Worm (Caenorhabditis elegans): ENCODE results near the gene ZK673.4.

The ZK673.4 gene

DNA sequence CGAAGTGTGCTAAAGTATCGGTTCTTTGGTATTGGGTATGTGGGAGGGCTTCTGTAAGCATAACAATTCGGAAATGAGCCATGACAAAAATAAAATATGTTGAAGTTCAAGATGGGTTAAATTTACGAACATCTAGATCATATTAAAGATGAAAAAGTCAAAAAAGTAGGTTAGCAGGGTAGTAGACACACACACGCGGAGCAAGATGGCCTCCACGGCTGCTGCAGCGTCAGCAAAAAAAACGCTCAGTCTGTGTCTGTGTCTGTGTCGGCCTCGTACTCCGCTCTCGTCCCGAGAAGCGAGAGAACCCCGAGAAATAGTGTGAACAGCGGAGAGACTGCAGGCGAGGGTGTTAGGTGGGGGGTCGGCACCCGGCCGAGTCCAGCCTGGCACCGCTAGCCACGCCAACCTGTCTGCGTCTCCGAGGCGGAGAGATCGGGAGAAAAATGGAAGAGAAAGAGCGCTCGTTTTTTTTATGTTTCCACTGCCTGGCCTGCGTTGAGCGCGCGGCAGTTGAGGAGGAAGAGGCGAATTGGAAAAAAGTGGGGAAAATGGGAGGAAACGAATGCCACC is 49.9 kb downstream of the ZK673.4 start, which contains the start of gene myrf-1 (continued):
- TF ChIP-seq tra-1 (GFP tag; IDR thresholded peaks at IDR 0.05) (peak; percentile 73; the same call in 1 of the 2 replicates), unc-130 (GFP tag; optimal IDR thresholded peaks at IDR 0.05) (no peak), fos-1 (tag; optimal IDR thresholded peaks at IDR 0.05) (no peak), ztf-7 (tag; optimal IDR thresholded peaks at IDR 0.05) (peak; percentile 36), hmg-1.1 (GFP tag; IDR thresholded peaks at IDR 0.05) (peak; percentile 94), ceh-32 (tag; optimal IDR thresholded peaks at IDR 0.05; ENCODE audit: poor library complexity) (peak; percentile 27), nhr-111 (GFP tag; optimal IDR thresholded peaks at IDR 0.05) (no peak), madf-5 (GFP tag; IDR thresholded peaks at IDR 0.05) (0 out of 4 replicates have a peak, but pooled peaks of 1 of the 2 experiments have one; percentile 73), mes-2 (tag; optimal IDR thresholded peaks at IDR 0.05; ENCODE audit: poor library complexity, severe bottlenecking) (peak; percentile 81), rbr-2 (tag; optimal IDR thresholded peaks at IDR 0.05) (peak; percentile 92), gei-8 (GFP tag; optimal IDR thresholded peaks at IDR 0.05) (peak; percentile 48), lim-7 (GFP tag; IDR thresholded peaks at IDR 0.05) (0 out of 2 replicates have a peak, but pooled peaks have one; percentile 46), lin-29 (GFP tag; IDR thresholded peaks at IDR 0.05) (peak; percentile 76; the same call in 1 of the 2 replicates), ceh-62 (tag; optimal IDR thresholded peaks at IDR 0.05) (no peak), lsy-2 (tag; optimal IDR thresholded peaks at IDR 0.05) (peak; percentile 25 to 74), ces-1 (GFP tag; optimal IDR thresholded peaks at IDR 0.05) (no peak), dmd-6 (GFP tag; IDR thresholded peaks at IDR 0.05) (peak; percentile 84), F37D6.2 (tag; optimal IDR thresholded peaks at IDR 0.05) (peak; percentile 70), egl-43 (GFP tag; IDR thresholded peaks at IDR 0.05) (peak; percentile 91), ctbp-1 (GFP tag; IDR thresholded peaks at IDR 0.05) (peak; percentile 91), D1046.2 (GFP tag; IDR thresholded peaks at IDR 0.05) (no peak), nhr-41 (GFP tag; IDR thresholded peaks at IDR 0.05) (peak; percentile 99), F44E2.7 (GFP tag; IDR thresholded peaks at IDR 0.05) (no peak), dve-1 (tag; optimal IDR thresholded peaks at IDR 0.05; ENCODE audit: insufficient read depth) (peak; percentile 86), daf-16 (GFP tag; optimal IDR thresholded peaks at IDR 0.05) (peak; percentile 39), daf-16 (tag; optimal IDR thresholded peaks at IDR 0.05) (peak; percentile 50), ceh-20 (GFP tag; IDR thresholded peaks at IDR 0.05) (peak; percentile 73), snpc-4 (tag; optimal IDR thresholded peaks at IDR 0.05) (no peak), T26A8.4 (GFP tag; IDR thresholded peaks at IDR 0.05) (peak; percentile 90), daf-8 (GFP tag; IDR thresholded peaks at IDR 0.05) (no peak), lin-39 (tag; optimal IDR thresholded peaks at IDR 0.05) (no peak), zfp-3 (GFP tag; conservative IDR thresholded peaks at IDR 0.05) (no peak), daf-19 (GFP tag; conservative IDR thresholded peaks at IDR 0.05) (no peak), lir-3 (tag; optimal IDR thresholded peaks at IDR 0.05) (peak; percentile 16), aly-2 (tag; optimal IDR thresholded peaks at IDR 0.05) (no peak), zip-2 (tag; optimal IDR thresholded peaks at IDR 0.05) (no peak), duxl-1 (tag; optimal IDR thresholded peaks at IDR 0.05; ENCODE audit: poor library complexity) (no peak), nhr-77 (tag; optimal IDR thresholded peaks at IDR 0.05) (peak; percentile 89), pqm-1 (tag; optimal IDR thresholded peaks at IDR 0.05) (peak; percentile 19), ZK337.2 (GFP tag; IDR thresholded peaks at IDR 0.05) (no peak), nhr-76 (tag; optimal IDR thresholded peaks at IDR 0.05) (no peak), arid-1 (GFP tag; conservative IDR thresholded peaks at IDR 0.05) (peak; percentile 79), mxl-3 (GFP tag; optimal IDR thresholded peaks at IDR 0.05) (peak; percentile 96), sdz-12 (GFP tag; optimal IDR thresholded peaks at IDR 0.05) (no peak), ceh-28 (tag; optimal IDR thresholded peaks at IDR 0.05) (no peak), unc-62 (GFP tag; optimal IDR thresholded peaks at IDR 0.05 in 1 of 2) (peak in 1 of 2 experiments; percentile 85), unc-62 (tag; optimal IDR thresholded peaks at IDR 0.05) (no peak), spr-1 (tag; optimal IDR thresholded peaks at IDR 0.05) (peak; percentile 74), madf-9 (GFP tag; conservative IDR thresholded peaks at IDR 0.05) (no peak; the same call in 1 of the 2 replicates), ceh-44 (GFP tag; IDR thresholded peaks at IDR 0.05) (0 out of 2 replicates have a peak, but pooled peaks have one; percentile 42), mdl-1 (tag; optimal IDR thresholded peaks at IDR 0.05) (peak; percentile 59 to 92)
